Worm (Caenorhabditis elegans): ENCODE measurements around the gene T20G5.9.

DNA sequence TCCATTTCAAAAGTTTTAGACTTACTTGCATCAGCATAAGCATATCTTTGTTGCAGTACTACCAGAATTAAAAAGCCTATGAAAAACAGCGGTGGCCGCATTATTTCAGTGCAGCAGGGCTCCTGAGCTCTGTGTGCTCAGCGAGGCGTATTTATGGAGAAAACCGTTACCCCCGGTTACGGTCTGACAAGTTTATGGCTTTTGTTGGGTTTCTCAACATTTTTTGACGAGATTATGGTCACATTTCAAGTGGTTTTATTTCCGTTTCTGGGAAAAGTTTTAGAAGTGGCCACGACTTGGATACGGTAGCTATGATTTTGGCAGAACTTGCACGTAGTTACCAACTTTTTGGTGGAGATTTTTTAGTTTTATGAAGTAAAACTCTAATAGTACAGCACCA is 24.3 kb downstream of the T20G5.9 start, which contains the start of gene paml-1:
- TF ChIP-seq jun-1 (tag; optimal IDR thresholded peaks at IDR 0.05) (no peak), pqm-1 (tag; optimal IDR thresholded peaks at IDR 0.05) (no peak)

All from whole organism, L1 larva.